In the genomic region with DNA sequence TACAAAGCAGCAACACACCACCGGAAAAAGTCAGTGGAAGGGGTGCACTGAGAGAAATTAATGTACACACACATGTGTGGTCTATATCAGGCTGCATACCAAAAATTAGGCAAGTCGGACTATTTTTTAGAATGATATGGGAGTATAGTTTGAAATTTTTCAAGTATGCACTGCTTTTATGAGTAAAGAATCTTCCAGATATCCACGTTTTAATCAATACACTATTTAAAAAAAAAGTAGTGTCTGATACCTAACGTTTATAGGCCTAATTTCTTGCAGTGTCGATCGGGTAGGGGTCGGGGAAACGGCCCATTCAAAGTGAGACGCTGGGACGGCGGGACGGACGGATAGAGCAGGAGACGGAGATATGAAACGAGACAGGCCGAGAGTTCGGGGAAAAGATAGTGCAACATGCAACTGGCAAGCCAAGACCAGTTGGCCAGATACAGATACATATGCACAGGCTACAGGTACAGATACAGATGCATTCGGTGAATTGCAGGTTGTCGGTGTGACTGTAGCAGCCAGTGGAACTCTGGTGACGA, we compare ENCODE assay signal across 1 fruit fly cellular context.
TF ChIP-seq lines count a peak whose summit lies in the region.

No protein-coding gene starts in this region.

TF ChIP-seq in whole organism, embryonic, 481 proteins besides CTCF, POLR2A, EP300 and RAD21 (continued from another document and continues in another):
- TF ChIP-seq CG6854 (GFP tag; optimal IDR thresholded peaks at IDR 0.05; lab: Kevin White, UChicago) (peak; percentile 61), fd64A (GFP tag; optimal IDR thresholded peaks at IDR 0.05; lab: Kevin White, UChicago) (peak; percentile 84), CG2129 (GFP tag; IDR thresholded peaks at IDR 0.05; lab: Robert Waterston, UW; ENCODE audit: partially characterized antibody) (no peak), CG15696 (tag; optimal IDR thresholded peaks at IDR 0.05; lab: Kevin White, UChicago) (peak; percentile 99), Ptx1 (GFP tag; IDR thresholded peaks at IDR 0.05; lab: Robert Waterston, UW) (peak; percentile 93), pros (GFP tag; optimal IDR thresholded peaks at IDR 0.05; lab: Kevin White, UChicago) (peak; percentile 90), CG42726 (GFP tag; IDR thresholded peaks at IDR 0.05; lab: Robert Waterston, UW; ENCODE audit: partially characterized antibody) (no peak), mirr (GFP tag; optimal IDR thresholded peaks at IDR 0.05; lab: Kevin White, UChicago) (no peak), CG8089 (GFP tag; optimal IDR thresholded peaks at IDR 0.05; lab: Kevin White, UChicago) (peak; percentile 94), gsb (GFP tag; IDR thresholded peaks at IDR 0.05; lab: Robert Waterston, UW) (0 out of 2 replicates have a peak, but pooled peaks have one; percentile 36), CG2116 (GFP tag; optimal IDR thresholded peaks at IDR 0.05; lab: Kevin White, UChicago) (peak; percentile 73), kah (GFP tag; optimal IDR thresholded peaks at IDR 0.05; lab: Kevin White, UChicago) (peak; percentile 87), CG31365 (tag; optimal IDR thresholded peaks at IDR 0.05; lab: Kevin White, UChicago) (peak; percentile 74), CG6813 (GFP tag; optimal IDR thresholded peaks at IDR 0.05; lab: Kevin White, UChicago) (peak; percentile 88), en (GFP tag; optimal IDR thresholded peaks at IDR 0.05; lab: Kevin White, UChicago) (peak; percentile 89), fd3F (GFP tag; optimal IDR thresholded peaks at IDR 0.05; lab: Kevin White, UChicago) (peak; percentile 54), CG31224 (GFP tag; IDR thresholded peaks at IDR 0.05; lab: Robert Waterston, UW) (peak; percentile 45; the same call in 1 of the 2 replicates), tap (tag; optimal IDR thresholded peaks at IDR 0.05; lab: Kevin White, UChicago) (peak; percentile 93), Usf (GFP tag; optimal IDR thresholded peaks at IDR 0.05; lab: Kevin White, UChicago) (peak; percentile 86), dati (GFP tag; IDR thresholded peaks at IDR 0.05; lab: Robert Waterston, UW) (peak; percentile 43), caup (GFP tag; optimal IDR thresholded peaks at IDR 0.05; lab: Kevin White, UChicago; ENCODE audit: severe bottlenecking) (peak; percentile 66), sc (optimal IDR thresholded peaks at IDR 0.05; lab: Kevin White, UChicago) (no peak), sc (GFP tag; optimal IDR thresholded peaks at IDR 0.05; lab: Kevin White, UChicago) (peak; percentile 90), CG1792 (GFP tag; optimal IDR thresholded peaks at IDR 0.05; lab: Kevin White, UChicago) (peak; percentile 77), CG18476 (GFP tag; optimal IDR thresholded peaks at IDR 0.05; lab: Kevin White, UChicago) (peak; percentile 90), peb (GFP tag; IDR thresholded peaks at IDR 0.05; lab: Robert Waterston, UW) (peak; percentile 92), ttk (GFP tag; IDR thresholded peaks at IDR 0.05; lab: Robert Waterston, UW) (peak; percentile 88), CG5245 (GFP tag; optimal IDR thresholded peaks at IDR 0.05; lab: Kevin White, UChicago) (peak; percentile 93), CG10366 (GFP tag; IDR thresholded peaks at IDR 0.05; lab: Robert Waterston, UW) (peak; percentile 83), CG3163 (GFP tag; optimal IDR thresholded peaks at IDR 0.05; lab: Kevin White, UChicago) (peak; percentile 69), crc (GFP tag; optimal IDR thresholded peaks at IDR 0.05; lab: Kevin White, UChicago) (peak; percentile 84), Mrtf (GFP tag; IDR thresholded peaks at IDR 0.05; lab: Robert Waterston, UW) (peak; percentile 83), CG6791 (GFP tag; IDR thresholded peaks at IDR 0.05; lab: Robert Waterston, UW; ENCODE audit: partially characterized antibody) (no peak), CG5180 (GFP tag; optimal IDR thresholded peaks at IDR 0.05; lab: Kevin White, UChicago) (peak; percentile 85), CG34422 (GFP tag; IDR thresholded peaks at IDR 0.05; lab: Robert Waterston, UW) (peak; percentile 81; the same call in 2 of the 3 replicates), lola (GFP tag; optimal IDR thresholded peaks at IDR 0.05; lab: Kevin White, UChicago) (peak in 1 of 3 experiments; percentile 99), Optix (GFP tag; IDR thresholded peaks at IDR 0.05; lab: Robert Waterston, UW) (peak; percentile 88), tgo (GFP tag; IDR thresholded peaks at IDR 0.05; lab: Robert Waterston, UW) (peak; percentile 88), NC2β (GFP tag; optimal IDR thresholded peaks at IDR 0.05; lab: Kevin White, UChicago) (peak; percentile 94), Opbp (GFP tag; IDR thresholded peaks at IDR 0.05; lab: Robert Waterston, UW; ENCODE audit: partially characterized antibody) (no peak), CG10209 (GFP tag; optimal IDR thresholded peaks at IDR 0.05; lab: Kevin White, UChicago) (peak; percentile 95), wor (GFP tag; IDR thresholded peaks at IDR 0.05; lab: Robert Waterston, UW) (peak; percentile 91), CG3407 (GFP tag; optimal IDR thresholded peaks at IDR 0.05; lab: Kevin White, UChicago) (peak; percentile 90), toy (GFP tag; IDR thresholded peaks at IDR 0.05; lab: Robert Waterston, UW) (no peak), sr (GFP tag; IDR thresholded peaks at IDR 0.05; lab: Robert Waterston, UW) (0 out of 3 replicates have a peak, but pooled peaks have one; percentile 29), Sry-β (GFP tag; optimal IDR thresholded peaks at IDR 0.05; lab: Kevin White, UChicago) (peak; percentile 62), Scr (GFP tag; IDR thresholded peaks at IDR 0.05; lab: Robert Waterston, UW; ENCODE audit: partially characterized antibody) (no peak), CG6272 (GFP tag; IDR thresholded peaks at IDR 0.05; lab: Robert Waterston, UW) (peak; percentile 78), Deaf1 (tag; optimal IDR thresholded peaks at IDR 0.05; lab: Kevin White, UChicago) (peak; percentile 64), CG9215 (GFP tag; IDR thresholded peaks at IDR 0.05; lab: Robert Waterston, UW) (peak; percentile 73), H2.0 (GFP tag; IDR thresholded peaks at IDR 0.05; lab: Robert Waterston, UW) (peak; percentile 78), Asciz (GFP tag; optimal IDR thresholded peaks at IDR 0.05; lab: Kevin White, UChicago) (peak; percentile 92), CG30431 (GFP tag; optimal IDR thresholded peaks at IDR 0.05; lab: Kevin White, UChicago) (peak; percentile 94), Rx (GFP tag; IDR thresholded peaks at IDR 0.05; lab: Robert Waterston, UW) (peak; percentile 84), HLHmδ (GFP tag; optimal IDR thresholded peaks at IDR 0.05; lab: Kevin White, UChicago) (peak; percentile 11), CrebB (tag; optimal IDR thresholded peaks at IDR 0.05; lab: Kevin White, UChicago) (peak; percentile 83), Aef1 (GFP tag; IDR thresholded peaks at IDR 0.05; lab: Robert Waterston, UW) (peak; percentile 73), nmo (GFP tag; optimal IDR thresholded peaks at IDR 0.05; lab: Kevin White, UChicago) (peak; percentile 97), ranshi (GFP tag; IDR thresholded peaks at IDR 0.05; lab: Robert Waterston, UW) (peak; percentile 82), E2f1 (GFP tag; IDR thresholded peaks at IDR 0.05; lab: Robert Waterston, UW) (peak; percentile 81), CG10321 (GFP tag; IDR thresholded peaks at IDR 0.05; lab: Robert Waterston, UW) (peak; percentile 36; the same call in 1 of the 2 replicates), seq (GFP tag; IDR thresholded peaks at IDR 0.05; lab: Robert Waterston, UW) (peak; percentile 77), Atf-2 (GFP tag; optimal IDR thresholded peaks at IDR 0.05; lab: Kevin White, UChicago) (peak; percentile 93), sima (GFP tag; optimal IDR thresholded peaks at IDR 0.05; lab: Kevin White, UChicago) (peak; percentile 14), zen (tag; optimal IDR thresholded peaks at IDR 0.05; lab: Kevin White, UChicago) (peak; percentile 99), bbx (GFP tag; IDR thresholded peaks at IDR 0.05; lab: Robert Waterston, UW; ENCODE audit: partially characterized antibody) (no peak), bab2 (GFP tag; optimal IDR thresholded peaks at IDR 0.05; lab: Kevin White, UChicago) (peak; percentile 92), trh (GFP tag; optimal IDR thresholded peaks at IDR 0.05; lab: Kevin White, UChicago) (peak; percentile 83), tna (GFP tag; IDR thresholded peaks at IDR 0.05; lab: Robert Waterston, UW; ENCODE audit: partially characterized antibody) (no peak), Med (GFP tag; lab: Kevin White, UChicago) (peak; percentile 97), CG11456 (GFP tag; IDR thresholded peaks at IDR 0.05; lab: Robert Waterston, UW) (peak; percentile 76), Nf-YC (tag; optimal IDR thresholded peaks at IDR 0.05; lab: Kevin White, UChicago) (peak; percentile 71), Nf-YA (GFP tag; IDR thresholded peaks at IDR 0.05; lab: Robert Waterston, UW) (peak; percentile 75), CG13424 (tag; optimal IDR thresholded peaks at IDR 0.05; lab: Kevin White, UChicago) (peak; percentile 95), CG11247 (GFP tag; IDR thresholded peaks at IDR 0.05; lab: Robert Waterston, UW) (peak; percentile 74), CG1024 (GFP tag; IDR thresholded peaks at IDR 0.05; lab: Robert Waterston, UW) (peak; percentile 66), CG17328 (GFP tag; IDR thresholded peaks at IDR 0.05; lab: Robert Waterston, UW) (peak; percentile 92), CG3847 (GFP tag; IDR thresholded peaks at IDR 0.05; lab: Robert Waterston, UW) (peak; percentile 75), eyg (GFP tag; optimal IDR thresholded peaks at IDR 0.05; lab: Kevin White, UChicago) (peak; percentile 76), bowl (GFP tag; IDR thresholded peaks at IDR 0.05; lab: Robert Waterston, UW) (peak; percentile 73), NfI (GFP tag; optimal IDR thresholded peaks at IDR 0.05; lab: Kevin White, UChicago) (peak; percentile 82), CG10431 (GFP tag; optimal IDR thresholded peaks at IDR 0.05; lab: Kevin White, UChicago) (peak; percentile 89), CG18764 (GFP tag; optimal IDR thresholded peaks at IDR 0.05; lab: Kevin White, UChicago) (peak; percentile 86), CG13624 (GFP tag; optimal IDR thresholded peaks at IDR 0.05; lab: Kevin White, UChicago) (peak; percentile 76), Hr51 (GFP tag; optimal IDR thresholded peaks at IDR 0.05; lab: Kevin White, UChicago) (peak; percentile 92 to 93), CG7556 (GFP tag; optimal IDR thresholded peaks at IDR 0.05; lab: Kevin White, UChicago) (peak; percentile 94), p53 (GFP tag; optimal IDR thresholded peaks at IDR 0.05; lab: Kevin White, UChicago) (peak; percentile 83), Ssrp (tag; optimal IDR thresholded peaks at IDR 0.05; lab: Kevin White, UChicago) (peak; percentile 96), Six4 (GFP tag; optimal IDR thresholded peaks at IDR 0.05; lab: Kevin White, UChicago) (peak; percentile 94), CG8478 (optimal IDR thresholded peaks at IDR 0.05; lab: Kevin White, UChicago) (peak; percentile 17), hth (optimal IDR thresholded peaks at IDR 0.05; lab: Kevin White, UChicago) (no peak), CG17186 (GFP tag; optimal IDR thresholded peaks at IDR 0.05; lab: Kevin White, UChicago) (peak; percentile 79), CG11723 (GFP tag; optimal IDR thresholded peaks at IDR 0.05; lab: Kevin White, UChicago) (peak; percentile 87), chif (GFP tag; optimal IDR thresholded peaks at IDR 0.05; lab: Kevin White, UChicago) (peak; percentile 93 to 98), MTF-1 (GFP tag; optimal IDR thresholded peaks at IDR 0.05; lab: Kevin White, UChicago; ENCODE audit: borderline replicate concordance) (peak; percentile 79), CG2199 (GFP tag; IDR thresholded peaks at IDR 0.05; lab: Robert Waterston, UW) (peak; percentile 76; the same call in 2 of the 3 replicates), Poxn (GFP tag; IDR thresholded peaks at IDR 0.05; lab: Robert Waterston, UW) (no peak), CG7928 (GFP tag; optimal IDR thresholded peaks at IDR 0.05; lab: Kevin White, UChicago) (no peak), chn (GFP tag; optimal IDR thresholded peaks at IDR 0.05; lab: Kevin White, UChicago) (peak; percentile 95), jing (GFP tag; optimal IDR thresholded peaks at IDR 0.05; lab: Kevin White, UChicago) (peak; percentile 93), CG7357 (GFP tag; IDR thresholded peaks at IDR 0.05; lab: Robert Waterston, UW) (peak; percentile 83), gcm (GFP tag; optimal IDR thresholded peaks at IDR 0.05; lab: Kevin White, UChicago) (peak; percentile 96), Rfx (GFP tag; IDR thresholded peaks at IDR 0.05; lab: Robert Waterston, UW) (peak; percentile 69), Atf6 (GFP tag; IDR thresholded peaks at IDR 0.05; lab: Robert Waterston, UW) (peak; percentile 55; the same call in 1 of the 2 replicates), HLH54F (GFP tag; optimal IDR thresholded peaks at IDR 0.05; lab: Kevin White, UChicago) (peak; percentile 85), pum (GFP tag; optimal IDR thresholded peaks at IDR 0.05; lab: Kevin White, UChicago) (peak; percentile 96), CG12071 (GFP tag; optimal IDR thresholded peaks at IDR 0.05; lab: Kevin White, UChicago) (peak; percentile 83), slp2 (GFP tag; optimal IDR thresholded peaks at IDR 0.05; lab: Kevin White, UChicago) (peak; percentile 95), H15 (GFP tag; IDR thresholded peaks at IDR 0.05; lab: Robert Waterston, UW) (peak; percentile 79), CG5953 (GFP tag; IDR thresholded peaks at IDR 0.05; lab: Robert Waterston, UW) (peak; percentile 78), CG9932 (GFP tag; IDR thresholded peaks at IDR 0.05; lab: Robert Waterston, UW) (no peak), abd-A (tag; optimal IDR thresholded peaks at IDR 0.05; lab: Kevin White, UChicago) (peak; percentile 73), CG11093 (GFP tag; IDR thresholded peaks at IDR 0.05; lab: Robert Waterston, UW) (peak; percentile 90), luna (GFP tag; optimal IDR thresholded peaks at IDR 0.05; lab: Kevin White, UChicago) (peak; percentile 8), fu2 (GFP tag; optimal IDR thresholded peaks at IDR 0.05; lab: Kevin White, UChicago) (peak; percentile 68), wek (GFP tag; optimal IDR thresholded peaks at IDR 0.05; lab: Kevin White, UChicago) (peak; percentile 78), scrt (GFP tag; optimal IDR thresholded peaks at IDR 0.05; lab: Kevin White, UChicago) (peak; percentile 71), row (GFP tag; IDR thresholded peaks at IDR 0.05; lab: Robert Waterston, UW) (peak; percentile 96), Bgb (GFP tag; IDR thresholded peaks at IDR 0.05; lab: Robert Waterston, UW; ENCODE audit: partially characterized antibody) (no peak), HHEX (GFP tag; optimal IDR thresholded peaks at IDR 0.05; lab: Kevin White, UChicago) (peak; percentile 86), CG17385 (GFP tag; optimal IDR thresholded peaks at IDR 0.05; lab: Kevin White, UChicago) (peak; percentile 86), Gug (GFP tag; IDR thresholded peaks at IDR 0.05; lab: Robert Waterston, UW) (peak; percentile 81), Nf-YB (GFP tag; optimal IDR thresholded peaks at IDR 0.05; lab: Kevin White, UChicago) (peak; percentile 82)
